Worm (Caenorhabditis elegans) whole organism, midembryonic: ENCODE results near the gene scpl-4.

Experiments used
- T22C8.4 ChIP-seq: fragments of 200-800 bp; sonication (Bioruptor generic); IDR thresholded peaks from 2 replicates; pipeline ENCODE4 v1.3.6; 2022; ENCODE audit warnings: missing genetic modification characterization, missing compliant biosample characterization
- klf-2 ChIP-seq: fragments of 200-800 bp; sonication (Bioruptor generic); conservative IDR thresholded peaks from 2 replicates; pipeline ENCODE4 v1.3.6; 2022; ENCODE audit warnings: missing genetic modification reagents, missing genetic modification characterization, missing compliant biosample characterization
- med-1 ChIP-seq: sonication (generic microtip); optimal IDR thresholded peaks from 2 replicates; lab custom pipeline; 2017; ENCODE audit warnings: missing genetic modification characterization, mild to moderate bottlenecking, missing compliant biosample characterization, antibody characterized with exemption, missing genetic modification reagents; ENCODE audit not compliant: insufficient read depth
- tab-1 ChIP-seq: fragments of 200-800 bp; sonication (Bioruptor generic); IDR thresholded peaks from 2 replicates; pipeline ENCODE4 v1.3.6; 2022; ENCODE audit warnings: missing genetic modification characterization, missing compliant biosample characterization
- ztf-23 ChIP-seq: fragments of 200-800 bp; sonication (Bioruptor generic); IDR thresholded peaks from 2 replicates; pipeline ENCODE4 v1.3.6; 2022; ENCODE audit warnings: missing genetic modification reagents, missing genetic modification characterization, missing compliant biosample characterization

DNA sequence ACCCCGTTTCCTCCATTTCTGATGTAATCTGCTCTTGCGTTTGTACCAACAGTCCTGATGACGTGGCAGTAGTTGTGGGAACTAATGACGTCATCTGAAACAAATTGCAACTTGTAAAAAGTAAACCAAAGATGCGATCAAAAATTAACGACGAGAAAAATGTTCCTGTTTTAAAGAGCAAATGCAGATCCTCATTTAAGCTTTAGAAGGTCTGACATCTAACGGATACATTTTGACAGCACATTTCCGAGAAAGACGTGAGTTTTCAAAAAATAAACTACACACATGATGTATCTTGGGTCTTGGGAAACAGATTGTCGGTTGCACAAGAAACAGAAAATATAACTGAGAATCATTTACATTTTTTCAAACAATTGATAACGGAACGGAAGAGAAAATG is 16.6 kb downstream of the scpl-4 start, which contains the start of gene H09F14.1:
- no peak for TF ChIP-seq ztf-23 (GFP tag; lab: Robert Waterston, UW)
- TF ChIP-seq T22C8.4 = no peak
- no peak for TF ChIP-seq klf-2 (GFP tag; lab: Robert Waterston, UW)
- TF ChIP-seq med-1 (GFP tag; lab: Kevin White, UChicago) = no peak
- no peak for TF ChIP-seq tab-1 (GFP tag; lab: Robert Waterston, UW)
